Fruit fly (Drosophila melanogaster): ENCODE results near the gene Axn.
A peak's percentile ranks its signal among the peaks of the same experiment; 100 is the strongest.

The Axn gene

DNA sequence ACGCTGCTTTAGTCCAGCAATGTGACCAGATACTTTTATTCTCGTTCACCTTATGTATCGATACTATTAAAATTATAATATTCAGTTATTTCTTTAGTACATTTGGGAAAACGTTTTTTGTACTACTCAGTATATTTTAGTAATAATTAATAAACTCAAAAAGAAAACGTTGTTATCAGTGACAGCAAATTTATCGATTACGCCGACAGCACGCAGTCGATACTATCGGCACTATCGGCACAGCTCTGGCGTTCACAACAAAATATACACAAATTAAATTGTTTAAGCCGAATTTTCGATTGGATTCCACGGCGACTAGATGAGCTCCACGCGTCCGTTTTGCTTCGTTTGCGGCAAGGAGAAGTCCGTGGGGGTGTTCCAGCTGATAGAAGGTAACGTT is 16.9 kb downstream of the Axn start, which contains the start of the genes janA, Sry-alpha and Sry-beta (continued):
- TF ChIP-seq Sox100B (GFP tag; optimal IDR thresholded peaks at IDR 0.05) (no peak), Meics (GFP tag; optimal IDR thresholded peaks at IDR 0.05) (no peak), CG7372 (GFP tag; IDR thresholded peaks at IDR 0.05) (no peak), CG12391 (tag; optimal IDR thresholded peaks at IDR 0.05) (peak; percentile 59), Usf (GFP tag; optimal IDR thresholded peaks at IDR 0.05) (no peak), amos (GFP tag; IDR thresholded peaks at IDR 0.05; ENCODE audit: partially characterized antibody) (peak; percentile 99), Scr (GFP tag; IDR thresholded peaks at IDR 0.05; ENCODE audit: partially characterized antibody) (peak; percentile 99), CG3407 (GFP tag; optimal IDR thresholded peaks at IDR 0.05) (no peak), nmo (GFP tag; optimal IDR thresholded peaks at IDR 0.05) (peak; percentile 47), mld (GFP tag; IDR thresholded peaks at IDR 0.05; ENCODE audit: partially characterized antibody) (peak; percentile 96), Lhr (GFP tag; optimal IDR thresholded peaks at IDR 0.05) (peak; percentile 24), CG13424 (tag; optimal IDR thresholded peaks at IDR 0.05) (peak; percentile 16), Side (GFP tag; optimal IDR thresholded peaks at IDR 0.05) (no peak), dpn (GFP tag; optimal IDR thresholded peaks at IDR 0.05) (peak in 1 of 2 experiments; percentile 16), Awh (GFP tag; IDR thresholded peaks at IDR 0.05) (no peak), Optix (GFP tag; IDR thresholded peaks at IDR 0.05) (no peak), emc (GFP tag; optimal IDR thresholded peaks at IDR 0.05) (no peak), CG15479 (GFP tag; optimal IDR thresholded peaks at IDR 0.05) (no peak), crc (GFP tag; optimal IDR thresholded peaks at IDR 0.05) (no peak), chinmo (GFP tag; IDR thresholded peaks at IDR 0.05; ENCODE audit: partially characterized antibody) (peak; percentile 99), Taf1 (GFP tag; IDR thresholded peaks at IDR 0.05) (no peak), Ets65A (GFP tag) (peak; percentile 40), zfh2 (GFP tag; optimal IDR thresholded peaks at IDR 0.05) (no peak), dimm (GFP tag; IDR thresholded peaks at IDR 0.05) (no peak), bbx (GFP tag; IDR thresholded peaks at IDR 0.05; ENCODE audit: partially characterized antibody) (peak; percentile 99), seq (GFP tag; IDR thresholded peaks at IDR 0.05) (no peak), CG30020 (tag; optimal IDR thresholded peaks at IDR 0.05) (peak; percentile 67), ap (GFP tag; IDR thresholded peaks at IDR 0.05) (no peak), Atf3 (GFP tag; optimal IDR thresholded peaks at IDR 0.05) (no peak), CG3065 (GFP tag; optimal IDR thresholded peaks at IDR 0.05) (no peak), Asciz (GFP tag; optimal IDR thresholded peaks at IDR 0.05) (no peak), ara (GFP tag; IDR thresholded peaks at IDR 0.05) (no peak), CG12104 (GFP tag; optimal IDR thresholded peaks at IDR 0.05) (no peak), CG8359 (GFP tag; optimal IDR thresholded peaks at IDR 0.05; ENCODE audit: borderline replicate concordance) (no peak), CG14441 (GFP tag; IDR thresholded peaks at IDR 0.05) (no peak), Hr51 (GFP tag; optimal IDR thresholded peaks at IDR 0.05) (no peak), nerfin-2 (GFP tag; IDR thresholded peaks at IDR 0.05; ENCODE audit: partially characterized antibody) (peak; percentile 99), ftz-f1 (GFP tag; optimal IDR thresholded peaks at IDR 0.05) (no peak), CG2116 (GFP tag; optimal IDR thresholded peaks at IDR 0.05) (peak; percentile 86), stc (GFP tag; IDR thresholded peaks at IDR 0.05) (no peak), slou (GFP tag; optimal IDR thresholded peaks at IDR 0.05) (no peak), tgo (GFP tag; IDR thresholded peaks at IDR 0.05) (no peak), wdn (GFP tag; IDR thresholded peaks at IDR 0.05) (no peak), row (GFP tag; IDR thresholded peaks at IDR 0.05) (peak; percentile 69), ase (GFP tag; IDR thresholded peaks at IDR 0.05) (no peak), HLH3B (GFP tag; IDR thresholded peaks at IDR 0.05) (no peak), CG5953 (GFP tag; IDR thresholded peaks at IDR 0.05) (no peak), Bgb (GFP tag; IDR thresholded peaks at IDR 0.05; ENCODE audit: partially characterized antibody) (peak; percentile 99), Fer1 (GFP tag; optimal IDR thresholded peaks at IDR 0.05) (peak; percentile 9), caup (GFP tag; optimal IDR thresholded peaks at IDR 0.05; ENCODE audit: severe bottlenecking) (no peak), CG3838 (GFP tag; optimal IDR thresholded peaks at IDR 0.05) (no peak)

Measured in whole organism, embryonic.